Fruit fly (Drosophila melanogaster): ENCODE measurements around the gene CG33169.

CG33169 gene

dm6 chr3L:22871030-22871844 lies 7.6 kb downstream of the CG33169 start (continued):
- TF ChIP-seq row (GFP tag; IDR thresholded peaks at IDR 0.05) = peak; percentile 60
- no peak for TF ChIP-seq da (GFP tag; optimal IDR thresholded peaks at IDR 0.05)
- TF ChIP-seq CG4707 (GFP tag; optimal IDR thresholded peaks at IDR 0.05) = no peak
- TF ChIP-seq Scr (GFP tag; IDR thresholded peaks at IDR 0.05; ENCODE audit: partially characterized antibody) = peak; percentile 77
- TF ChIP-seq Dip2 (GFP tag; IDR thresholded peaks at IDR 0.05) = no peak
- no peak for TF ChIP-seq ERR (GFP tag; optimal IDR thresholded peaks at IDR 0.05)
- TF ChIP-seq Ada2b (GFP tag; IDR thresholded peaks at IDR 0.05) = no peak
- TF ChIP-seq B-H2 (GFP tag; optimal IDR thresholded peaks at IDR 0.05) = no peak
- no peak for TF ChIP-seq CG8944 (GFP tag; optimal IDR thresholded peaks at IDR 0.05)
- no peak for TF ChIP-seq trh (GFP tag; optimal IDR thresholded peaks at IDR 0.05)
- no peak for TF ChIP-seq D (optimal IDR thresholded peaks at IDR 0.05)
- no peak for TF ChIP-seq D (GFP tag; optimal IDR thresholded peaks at IDR 0.05)
- TF ChIP-seq CG13624 (GFP tag; optimal IDR thresholded peaks at IDR 0.05) = no peak
- TF ChIP-seq scrt (GFP tag; optimal IDR thresholded peaks at IDR 0.05) = no peak
- no peak for TF ChIP-seq CG1792 (GFP tag; optimal IDR thresholded peaks at IDR 0.05)
- no peak for TF ChIP-seq CG4424 (GFP tag; optimal IDR thresholded peaks at IDR 0.05)
- no peak for TF ChIP-seq CG14710 (tag; optimal IDR thresholded peaks at IDR 0.05)
- TF ChIP-seq ara (GFP tag; IDR thresholded peaks at IDR 0.05) = no peak
- TF ChIP-seq ci (GFP tag; IDR thresholded peaks at IDR 0.05) = peak; percentile 63; the same call in 1 of the 3 replicates
- no peak for TF ChIP-seq sug (tag; optimal IDR thresholded peaks at IDR 0.05)
- TF ChIP-seq Fer1 (GFP tag; optimal IDR thresholded peaks at IDR 0.05) = no peak
- TF ChIP-seq crp (GFP tag; optimal IDR thresholded peaks at IDR 0.05) = no peak
- TF ChIP-seq CG9817 (tag; optimal IDR thresholded peaks at IDR 0.05) = peak; percentile 4
- TF ChIP-seq C15 (GFP tag; IDR thresholded peaks at IDR 0.05) = no peak
- peak; percentile 11 for TF ChIP-seq CG12769 (tag; optimal IDR thresholded peaks at IDR 0.05)
- no peak for TF ChIP-seq CG11398 (GFP tag; optimal IDR thresholded peaks at IDR 0.05)
- no peak for TF ChIP-seq CG17568 (GFP tag; optimal IDR thresholded peaks at IDR 0.05)
- TF ChIP-seq ab (GFP tag; optimal IDR thresholded peaks at IDR 0.05) = no peak
- TF ChIP-seq tna (GFP tag; IDR thresholded peaks at IDR 0.05; ENCODE audit: partially characterized antibody) = peak; percentile 71
- no peak for TF ChIP-seq CG30020 (tag; optimal IDR thresholded peaks at IDR 0.05)
- peak; percentile 45 for TF ChIP-seq Neu2 (GFP tag; optimal IDR thresholded peaks at IDR 0.05; ENCODE audit: borderline replicate concordance)
- TF ChIP-seq cas (GFP tag; IDR thresholded peaks at IDR 0.05) = no peak
- no peak for TF ChIP-seq danr (GFP tag; IDR thresholded peaks at IDR 0.05)
- no peak for TF ChIP-seq stwl (tag; optimal IDR thresholded peaks at IDR 0.05)
- TF ChIP-seq Dad (GFP tag; optimal IDR thresholded peaks at IDR 0.05) = no peak
- TF ChIP-seq CG4360 (GFP tag; IDR thresholded peaks at IDR 0.05) = no peak
- no peak for TF ChIP-seq esg (GFP tag; conservative IDR thresholded peaks at IDR 0.05)
- no peak for TF ChIP-seq prd (optimal IDR thresholded peaks at IDR 0.05)
- TF ChIP-seq prd (GFP tag; IDR thresholded peaks at IDR 0.05) = no peak
- no peak for TF ChIP-seq CG6689 (GFP tag; IDR thresholded peaks at IDR 0.05)
- no peak for TF ChIP-seq disco-r (GFP tag; optimal IDR thresholded peaks at IDR 0.05)
- TF ChIP-seq CG13424 (tag; optimal IDR thresholded peaks at IDR 0.05) = peak; percentile 14
- no peak for TF ChIP-seq BtbVII (GFP tag; optimal IDR thresholded peaks at IDR 0.05)
- no peak for TF ChIP-seq Blimp-1 (GFP tag; optimal IDR thresholded peaks at IDR 0.05)
- no peak for TF ChIP-seq CG10321 (GFP tag; IDR thresholded peaks at IDR 0.05)
- peak; percentile 1 for TF ChIP-seq Nf-YC (tag; optimal IDR thresholded peaks at IDR 0.05)
- 0 out of 3 replicates have a peak, but pooled peaks have one; percentile 15 for TF ChIP-seq ase (GFP tag; IDR thresholded peaks at IDR 0.05)
- no peak for TF ChIP-seq CG11696 (GFP tag; IDR thresholded peaks at IDR 0.05)
- no peak for TF ChIP-seq E2f2 (GFP tag; IDR thresholded peaks at IDR 0.05)
- no peak for TF ChIP-seq ind (GFP tag; optimal IDR thresholded peaks at IDR 0.05)
- peak; percentile 1 for TF ChIP-seq pzg (GFP tag; optimal IDR thresholded peaks at IDR 0.05)
